Worm (Caenorhabditis elegans) whole organism, L4 larva: Measurements from ENCODE around the gene clec-137.
A peak's percentile ranks its signal among the peaks of the same experiment; 100 is the strongest.

Source experiments
- ZK546.5 ChIP-seq, 2 experiments: sonication (generic microtip); optimal IDR thresholded peaks; 2 replicates each; lab custom pipeline; 2017; ENCODE audit warnings: missing biosample characterization in 2 of 2, missing genetic modification characterization in 2 of 2
- ceh-44 ChIP-seq: fragments of 200-800 bp; sonication (Bioruptor generic); IDR thresholded peaks from 2 replicates; pipeline ENCODE4 v1.3.6; 2022; ENCODE audit warnings: missing genetic modification reagents, missing genetic modification characterization, missing compliant biosample characterization
- daf-19 ChIP-seq: fragments of 200-800 bp; sonication (Bioruptor generic); conservative IDR thresholded peaks from 2 replicates; pipeline ENCODE4 v1.3.6; 2022; ENCODE audit warnings: missing genetic modification characterization, missing compliant biosample characterization
- egl-27 ChIP-seq: sonication (generic microtip); optimal IDR thresholded peaks from 3 replicates; lab custom pipeline; 2017; ENCODE audit warnings: missing biosample characterization, missing genetic modification reagents, missing genetic modification characterization
- jun-1 ChIP-seq: fragments of 150-350 bp; optimal IDR thresholded peaks from 2 replicates; lab custom pipeline; 2014; ENCODE audit warnings: missing biosample characterization, missing genetic modification reagents, missing genetic modification characterization
- lir-3 ChIP-seq: sonication (generic microtip); optimal IDR thresholded peaks from 2 replicates; lab custom pipeline; 2016; ENCODE audit warnings: mild to moderate bottlenecking, missing genetic modification characterization, missing compliant biosample characterization
- mdl-1 ChIP-seq, 2 experiments: fragments of 150-350 bp in 1 of 2; sonication (generic microtip) in 1 of 2; optimal IDR thresholded peaks; 2 replicates each; lab custom pipeline; 2014 to 2017; ENCODE audit warnings: missing biosample characterization in 2 of 2, missing genetic modification characterization in 2 of 2
- nhr-237 ChIP-seq: sonication (generic microtip); optimal IDR thresholded peaks from 2 replicates; lab custom pipeline; 2017; ENCODE audit warnings: missing biosample characterization, missing genetic modification characterization
- nhr-48 ChIP-seq: sonication (generic microtip); optimal IDR thresholded peaks from 2 replicates; lab custom pipeline; 2016; ENCODE audit warnings: mild to moderate bottlenecking, missing genetic modification characterization, missing compliant biosample characterization
- nhr-77 ChIP-seq: fragments of 150-350 bp; optimal IDR thresholded peaks from 2 replicates; lab custom pipeline; 2014; ENCODE audit warnings: missing biosample characterization, missing genetic modification characterization
- unc-39 ChIP-seq: sonication (generic microtip); optimal IDR thresholded peaks from 2 replicates; lab custom pipeline; 2017; ENCODE audit warnings: missing biosample characterization, missing genetic modification characterization
- vab-7 ChIP-seq: fragments of 200-800 bp; sonication (Bioruptor generic); IDR thresholded peaks from 2 replicates; pipeline ENCODE4 v1.3.6; 2022; ENCODE audit warnings: missing genetic modification reagents, missing genetic modification characterization, missing compliant biosample characterization

- TF ChIP-seq nhr-48 (tag; lab: Kevin White, UChicago) (no peak), mdl-1 (tag; optimal IDR thresholded peaks at IDR 0.05; lab: Kevin White, UChicago) (peak in 1 of 2 experiments; percentile 7), egl-27 (tag; lab: Kevin White, UChicago) (no peak), nhr-77 (tag; lab: Kevin White, UChicago) (peak; percentile 53), vab-7 (GFP tag; lab: Robert Waterston, UW) (no peak), daf-19 (no peak), ceh-44 (peak; percentile 33; the same call in 1 of the 2 replicates), lir-3 (tag; lab: Kevin White, UChicago) (no peak), ZK546.5 (tag; optimal IDR thresholded peaks at IDR 0.05; lab: Kevin White, UChicago) (no peak), jun-1 (tag; lab: Kevin White, UChicago) (no peak), nhr-237 (tag; lab: Kevin White, UChicago) (no peak), unc-39 (no peak)
Observed at ce11 chrII:4603035-4603434, 14.9 kb downstream of the clec-137 start, which contains the start of gene F35D11.4.
